Worm (Caenorhabditis elegans) whole organism, young adult: Measurements from ENCODE around the gene trh-1.

ENCODE experiments used
- F22D6.2 ChIP-seq: sonication (generic microtip); optimal IDR thresholded peaks from 2 replicates; lab custom pipeline; 2016; ENCODE audit warnings: mild to moderate bottlenecking, missing genetic modification characterization, missing compliant biosample characterization
- atf-7 ChIP-seq: sonication (generic microtip); optimal IDR thresholded peaks from 2 replicates; lab custom pipeline; 2017; ENCODE audit warnings: mild to moderate bottlenecking, missing genetic modification characterization, missing compliant biosample characterization
- unc-62 ChIP-seq: fragments of 150-350 bp; optimal IDR thresholded peaks from 2 replicates; lab custom pipeline; 2014; ENCODE audit warnings: missing biosample characterization, missing genetic modification reagents, missing genetic modification characterization

ce11 chrIV:17332261-17332660 lies 36.1 kb upstream of the trh-1 start, which contains the start of gene C49C3.7:
- TF ChIP-seq unc-62 (GFP tag; lab: Kevin White, UChicago) (no peak), F22D6.2 (tag; lab: Kevin White, UChicago) (no peak), atf-7 (tag; lab: Kevin White, UChicago) (no peak)
